Fruit fly (Drosophila melanogaster): ENCODE measurements around the gene mahe.

Gene mahe

dm6 chrX:7975516-7976257 lies 44.5 kb upstream of the mahe start:
- TF ChIP-seq rn (GFP tag; IDR thresholded peaks at IDR 0.05) (0 out of 2 replicates have a peak, but pooled peaks have one; percentile 25), Pif1A (GFP tag; optimal IDR thresholded peaks at IDR 0.05) (peak; percentile 28), CG8301 (tag; optimal IDR thresholded peaks at IDR 0.05) (peak; percentile 26), CG15710 (tag; optimal IDR thresholded peaks at IDR 0.05) (no peak), Pif1B (GFP tag; optimal IDR thresholded peaks at IDR 0.05) (peak; percentile 20), CG8159 (tag; optimal IDR thresholded peaks at IDR 0.05) (no peak), gl (tag; optimal IDR thresholded peaks at IDR 0.05) (no peak), CG9948 (tag; optimal IDR thresholded peaks at IDR 0.05) (peak; percentile 16), CG34367 (tag; optimal IDR thresholded peaks at IDR 0.05) (peak; percentile 8), CG4496 (GFP tag; IDR thresholded peaks at IDR 0.05) (peak; percentile 53; the same call in 2 of the 3 replicates), Snoo (tag; optimal IDR thresholded peaks at IDR 0.05) (peak; percentile 2), D1 (tag; optimal IDR thresholded peaks at IDR 0.05) (no peak), Ets98B (GFP tag; IDR thresholded peaks at IDR 0.05) (peak; percentile 46), CG10348 (GFP tag; IDR thresholded peaks at IDR 0.05) (no peak), CG32121 (GFP tag; IDR thresholded peaks at IDR 0.05) (no peak), CG12605 (GFP tag; IDR thresholded peaks at IDR 0.05) (no peak), CG17806 (tag; optimal IDR thresholded peaks at IDR 0.05) (peak; percentile 29), CG13204 (GFP tag; optimal IDR thresholded peaks at IDR 0.05) (no peak), fd96Ca (GFP tag; IDR thresholded peaks at IDR 0.05) (no peak), CG14655 (GFP tag; optimal IDR thresholded peaks at IDR 0.05) (peak; percentile 36), EcR (GFP tag; optimal IDR thresholded peaks at IDR 0.05) (no peak)

- TF ChIP-seq EcR (GFP tag; optimal IDR thresholded peaks at IDR 0.05) (peak; percentile 82), CG10348 (GFP tag; IDR thresholded peaks at IDR 0.05) (no peak), gl (tag; optimal IDR thresholded peaks at IDR 0.05) (peak; percentile 71), CG32121 (GFP tag; IDR thresholded peaks at IDR 0.05) (no peak), fd96Ca (GFP tag; IDR thresholded peaks at IDR 0.05) (no peak), CG13204 (GFP tag; optimal IDR thresholded peaks at IDR 0.05) (peak; percentile 69), CG17806 (tag; optimal IDR thresholded peaks at IDR 0.05) (peak; percentile 23), CG12605 (GFP tag; IDR thresholded peaks at IDR 0.05) (no peak), CG15710 (tag; optimal IDR thresholded peaks at IDR 0.05) (peak; percentile 29), Snoo (tag; optimal IDR thresholded peaks at IDR 0.05) (peak; percentile 23), CG4496 (GFP tag; IDR thresholded peaks at IDR 0.05) (no peak), CG34367 (tag; optimal IDR thresholded peaks at IDR 0.05) (peak; percentile 7), CG8159 (tag; optimal IDR thresholded peaks at IDR 0.05) (peak; percentile 39), Ets98B (GFP tag; IDR thresholded peaks at IDR 0.05) (no peak)
Observed at dm6 chrX:7973325-7973954, 42.3 kb upstream of the mahe start.

dm6 chrX:7972363-7972942 lies 41.3 kb upstream of the mahe start:
- peak; percentile 91 for TF ChIP-seq Pif1A (GFP tag; optimal IDR thresholded peaks at IDR 0.05)
- peak; percentile 92 for TF ChIP-seq CG9948 (tag; optimal IDR thresholded peaks at IDR 0.05)
- TF ChIP-seq CG4496 (GFP tag; IDR thresholded peaks at IDR 0.05): peak; percentile 95
- TF ChIP-seq CG17806 (tag; optimal IDR thresholded peaks at IDR 0.05): peak; percentile 90
- TF ChIP-seq CG14655 (GFP tag; optimal IDR thresholded peaks at IDR 0.05): peak; percentile 89
- peak; percentile 84 for TF ChIP-seq CG32121 (GFP tag; IDR thresholded peaks at IDR 0.05)
- peak; percentile 91 for TF ChIP-seq Ets98B (GFP tag; IDR thresholded peaks at IDR 0.05)
- peak; percentile 86 for TF ChIP-seq CG13204 (GFP tag; optimal IDR thresholded peaks at IDR 0.05)
- TF ChIP-seq Snoo (tag; optimal IDR thresholded peaks at IDR 0.05): peak; percentile 86
- peak; percentile 93 for TF ChIP-seq CG8159 (tag; optimal IDR thresholded peaks at IDR 0.05)
- TF ChIP-seq CG12605 (GFP tag; IDR thresholded peaks at IDR 0.05): peak; percentile 89
- TF ChIP-seq Pif1B (GFP tag; optimal IDR thresholded peaks at IDR 0.05): peak; percentile 89
- TF ChIP-seq CG8301 (tag; optimal IDR thresholded peaks at IDR 0.05): peak; percentile 87
- peak; percentile 68 for TF ChIP-seq EcR (GFP tag; optimal IDR thresholded peaks at IDR 0.05)
- peak; percentile 91 for TF ChIP-seq CG34367 (tag; optimal IDR thresholded peaks at IDR 0.05)
- TF ChIP-seq fd96Ca (GFP tag; IDR thresholded peaks at IDR 0.05): peak; percentile 93
- peak; percentile 74 for TF ChIP-seq rn (GFP tag; IDR thresholded peaks at IDR 0.05)
- peak; percentile 64 for TF ChIP-seq CG10348 (GFP tag; IDR thresholded peaks at IDR 0.05)
- peak; percentile 45 for TF ChIP-seq D1 (tag; optimal IDR thresholded peaks at IDR 0.05)
- peak; percentile 88 for TF ChIP-seq gl (tag; optimal IDR thresholded peaks at IDR 0.05)
- peak; percentile 93 for TF ChIP-seq CG15710 (tag; optimal IDR thresholded peaks at IDR 0.05)

- TF ChIP-seq CG9948 (tag; optimal IDR thresholded peaks at IDR 0.05) (peak; percentile 86), Pif1A (GFP tag; optimal IDR thresholded peaks at IDR 0.05) (peak; percentile 86), CG12605 (GFP tag; IDR thresholded peaks at IDR 0.05) (no peak), Snoo (tag; optimal IDR thresholded peaks at IDR 0.05) (peak; percentile 78), CG34367 (tag; optimal IDR thresholded peaks at IDR 0.05) (peak; percentile 85), EcR (GFP tag; optimal IDR thresholded peaks at IDR 0.05) (no peak), CG10348 (GFP tag; IDR thresholded peaks at IDR 0.05) (no peak), CG13204 (GFP tag; optimal IDR thresholded peaks at IDR 0.05) (peak; percentile 49), CG15710 (tag; optimal IDR thresholded peaks at IDR 0.05) (peak; percentile 88), CG8159 (tag; optimal IDR thresholded peaks at IDR 0.05) (peak; percentile 86), CG14655 (GFP tag; optimal IDR thresholded peaks at IDR 0.05) (peak; percentile 89), CG32121 (GFP tag; IDR thresholded peaks at IDR 0.05) (peak; percentile 64), D1 (tag; optimal IDR thresholded peaks at IDR 0.05) (peak; percentile 62), rn (GFP tag; IDR thresholded peaks at IDR 0.05) (peak; percentile 19; the same call in 1 of the 2 replicates), Ets98B (GFP tag; IDR thresholded peaks at IDR 0.05) (peak; percentile 58), CG17806 (tag; optimal IDR thresholded peaks at IDR 0.05) (peak; percentile 85), CG8301 (tag; optimal IDR thresholded peaks at IDR 0.05) (peak; percentile 84), CG4496 (GFP tag; IDR thresholded peaks at IDR 0.05) (peak; percentile 56), gl (tag; optimal IDR thresholded peaks at IDR 0.05) (peak; percentile 68), fd96Ca (GFP tag; IDR thresholded peaks at IDR 0.05) (peak; percentile 82), Pif1B (GFP tag; optimal IDR thresholded peaks at IDR 0.05) (peak; percentile 75)
Observed at dm6 chrX:7970396-7970795, 39.2 kb upstream of the mahe start.
